Fruit fly (Drosophila melanogaster) whole organism, embryonic: ENCODE results near the gene Sec15.
A peak's percentile ranks its signal among the peaks of the same experiment; 100 is the strongest.

Experiments
- Antp ChIP-seq: fragments of 200-800 bp; sonication (Bioruptor generic); optimal IDR thresholded peaks from 3 replicates; lab custom pipeline; 2016; ENCODE audit warnings: missing biosample characterization, missing genetic modification characterization
- Atf-2 ChIP-seq: fragments of 200-800 bp; sonication (Bioruptor generic); optimal IDR thresholded peaks from 2 replicates; lab custom pipeline; 2016; ENCODE audit warnings: missing biosample characterization, missing genetic modification characterization
- B-H1 ChIP-seq: fragments of 200-800 bp; sonication (Bioruptor generic); IDR thresholded peaks from 3 replicates; pipeline ENCODE4 v1.3.6; 2022; ENCODE audit warnings: missing biosample characterization, missing genetic modification characterization
- Bgb ChIP-seq: fragments of 200-800 bp; sonication (Bioruptor generic); IDR thresholded peaks from 2 replicates; pipeline ENCODE4 v1.3.6; 2022; ENCODE audit warnings: missing biosample characterization, missing genetic modification characterization; ENCODE audit not compliant: partially characterized antibody
- CG10209 ChIP-seq: fragments of 200-800 bp; sonication (Bioruptor generic); optimal IDR thresholded peaks from 3 replicates; lab custom pipeline; 2017; ENCODE audit warnings: missing biosample characterization, mild to moderate bottlenecking, missing genetic modification characterization, missing genetic modification reagents
- CG11085 ChIP-seq: fragments of 200-800 bp; sonication (Bioruptor generic); IDR thresholded peaks from 2 replicates; pipeline ENCODE4 v1.3.6; 2022; ENCODE audit warnings: missing biosample characterization, missing genetic modification characterization
- CG12769 ChIP-seq: fragments of 200-800 bp; sonication (Bioruptor generic); optimal IDR thresholded peaks from 2 replicates; lab custom pipeline; 2019; ENCODE audit warnings: missing biosample characterization, mild to moderate bottlenecking, missing genetic modification characterization, moderate library complexity
- CG15479 ChIP-seq: fragments of 200-800 bp; sonication (Bioruptor generic); optimal IDR thresholded peaks from 3 replicates; lab custom pipeline; 2019; ENCODE audit warnings: missing biosample characterization, mild to moderate bottlenecking, missing genetic modification characterization, moderate library complexity
- CG15601 ChIP-seq: fragments of 200-800 bp; sonication (Bioruptor generic); optimal IDR thresholded peaks from 3 replicates; lab custom pipeline; 2019; ENCODE audit warnings: missing biosample characterization, mild to moderate bottlenecking, missing genetic modification characterization, moderate library complexity
- CG18599 ChIP-seq: fragments of 200-800 bp; sonication (Bioruptor generic); optimal IDR thresholded peaks from 3 replicates; lab custom pipeline; 2017; ENCODE audit warnings: missing biosample characterization, missing genetic modification characterization, mild to moderate bottlenecking, moderate library complexity, missing genetic modification reagents
- CG2678 ChIP-seq: fragments of 200-800 bp; sonication (Bioruptor generic); optimal IDR thresholded peaks from 3 replicates; lab custom pipeline; 2019; ENCODE audit warnings: missing biosample characterization, mild to moderate bottlenecking, missing genetic modification characterization, moderate library complexity
- CG31441 ChIP-seq: fragments of 200-800 bp; sonication (Bioruptor generic); IDR thresholded peaks from 2 replicates; pipeline ENCODE4 v1.3.6; 2022; ENCODE audit warnings: missing biosample characterization, missing genetic modification characterization
- CG34224 ChIP-seq: fragments of 200-800 bp; sonication (Bioruptor generic); IDR thresholded peaks from 3 replicates; pipeline ENCODE4 v1.3.6; 2022; ENCODE audit warnings: missing biosample characterization, missing genetic modification characterization; ENCODE audit not compliant: partially characterized antibody
- CG4820 ChIP-seq: fragments of 200-800 bp; sonication (Bioruptor generic); optimal IDR thresholded peaks from 3 replicates; lab custom pipeline; 2016; ENCODE audit warnings: missing biosample characterization, missing genetic modification characterization
- CG5245 ChIP-seq: fragments of 200-800 bp; sonication (Bioruptor generic); optimal IDR thresholded peaks from 3 replicates; lab custom pipeline; 2016; ENCODE audit warnings: missing biosample characterization, missing genetic modification characterization
- CG6272 ChIP-seq: fragments of 200-800 bp; sonication (Bioruptor generic); IDR thresholded peaks from 2 replicates; pipeline ENCODE4 v1.3.6; 2022; ENCODE audit warnings: missing biosample characterization, missing genetic modification characterization
- CG6765 ChIP-seq: fragments of 200-800 bp; sonication (Bioruptor generic); optimal IDR thresholded peaks from 3 replicates; lab custom pipeline; 2017; ENCODE audit warnings: missing biosample characterization, mild to moderate bottlenecking, missing genetic modification characterization
- CG6791 ChIP-seq: fragments of 200-800 bp; sonication (Bioruptor generic); IDR thresholded peaks from 3 replicates; pipeline ENCODE4 v1.3.6; 2022; ENCODE audit warnings: missing biosample characterization, missing genetic modification characterization; ENCODE audit not compliant: partially characterized antibody
- CG7786 ChIP-seq: fragments of 200-800 bp; sonication (Bioruptor generic); optimal IDR thresholded peaks from 2 replicates; lab custom pipeline; 2016; ENCODE audit warnings: missing biosample characterization, missing genetic modification characterization
- CG8281 ChIP-seq: fragments of 200-800 bp; sonication (Bioruptor generic); optimal IDR thresholded peaks from 2 replicates; lab custom pipeline; 2018; ENCODE audit warnings: missing biosample characterization, mild to moderate bottlenecking, missing genetic modification characterization, moderate library complexity
- CG9727 ChIP-seq: fragments of 200-800 bp; sonication (Bioruptor generic); optimal IDR thresholded peaks from 3 replicates; lab custom pipeline; 2017; ENCODE audit warnings: missing biosample characterization, mild to moderate bottlenecking, missing genetic modification characterization
- Chrac-16 ChIP-seq: fragments of 200-800 bp; sonication (Bioruptor generic); optimal IDR thresholded peaks from 3 replicates; lab custom pipeline; 2016; ENCODE audit warnings: missing biosample characterization, missing genetic modification characterization
- Kr ChIP-seq: fragments of 200-800 bp; sonication (Bioruptor generic); optimal IDR thresholded peaks from 2 replicates; lab custom pipeline; 2017; ENCODE audit warnings: missing biosample characterization, mild to moderate bottlenecking, missing genetic modification characterization
- Lim3 ChIP-seq: fragments of 200-800 bp; sonication (Bioruptor generic); IDR thresholded peaks from 2 replicates; pipeline ENCODE4 v1.3.6; 2022; ENCODE audit warnings: missing biosample characterization, missing genetic modification characterization
- Pdp1 ChIP-seq, 2 experiments: fragments of 200-800 bp; sonication (Bioruptor generic); optimal IDR thresholded peaks; 3 replicates each; lab custom pipeline; 2016; ENCODE audit warnings: missing biosample characterization in 2 of 2, missing genetic modification characterization in 2 of 2, mild to moderate bottlenecking in 1 of 2, moderate library complexity in 1 of 2
- Sin3A ChIP-seq: fragments of >200 bp; optimal IDR thresholded peaks from 2 replicates; lab custom pipeline; 2018
- Ssrp ChIP-seq: fragments of 200-800 bp; sonication (Bioruptor generic); optimal IDR thresholded peaks from 2 replicates; lab custom pipeline; 2018; ENCODE audit warnings: missing biosample characterization, mild to moderate bottlenecking, missing genetic modification characterization, moderate library complexity
- Tbp ChIP-seq: fragments of >200 bp; optimal IDR thresholded peaks from 2 replicates; lab custom pipeline; 2018; ENCODE audit warnings: missing biosample characterization, missing genetic modification characterization
- ab ChIP-seq: fragments of 200-800 bp; sonication (Bioruptor generic); optimal IDR thresholded peaks from 2 replicates; lab custom pipeline; 2016; ENCODE audit warnings: missing biosample characterization, missing genetic modification characterization
- ara ChIP-seq: fragments of 200-800 bp; sonication (Bioruptor generic); IDR thresholded peaks from 2 replicates; pipeline ENCODE4 v1.3.6; 2022; ENCODE audit warnings: missing biosample characterization, missing genetic modification characterization
- caup ChIP-seq: fragments of 200-800 bp; sonication (Bioruptor generic); optimal IDR thresholded peaks from 3 replicates; lab custom pipeline; 2017; ENCODE audit warnings: missing biosample characterization, mild to moderate bottlenecking, missing genetic modification characterization, moderate library complexity; ENCODE audit not compliant: severe bottlenecking
- corto ChIP-seq: fragments of 200-800 bp; sonication (Bioruptor generic); optimal IDR thresholded peaks from 2 replicates; lab custom pipeline; 2016; ENCODE audit warnings: missing biosample characterization, mild to moderate bottlenecking, missing genetic modification characterization, moderate library complexity
- eve ChIP-seq, 2 experiments: fragments of >200 bp; optimal IDR thresholded peaks; 2 replicates each; lab custom pipeline; 2017; ENCODE audit warnings: missing biosample characterization in 2 of 2, missing genetic modification characterization in 2 of 2
- fd64A ChIP-seq: fragments of 200-800 bp; sonication (Bioruptor generic); optimal IDR thresholded peaks from 3 replicates; lab custom pipeline; 2018; ENCODE audit warnings: missing biosample characterization, mild to moderate bottlenecking, missing genetic modification characterization
- grn ChIP-seq: fragments of 200-800 bp; sonication (Bioruptor generic); optimal IDR thresholded peaks from 3 replicates; lab custom pipeline; 2017; ENCODE audit warnings: missing biosample characterization, missing genetic modification characterization
- gro ChIP-seq: fragments of 200-800 bp; sonication (Bioruptor generic); optimal IDR thresholded peaks from 2 replicates; lab custom pipeline; 2016; ENCODE audit warnings: missing biosample characterization, missing genetic modification characterization
- h ChIP-seq: fragments of >200 bp; optimal IDR thresholded peaks from 2 replicates; lab custom pipeline; 2017
- jing ChIP-seq: fragments of 200-800 bp; sonication (Bioruptor generic); optimal IDR thresholded peaks from 2 replicates; lab custom pipeline; 2018; ENCODE audit warnings: missing biosample characterization, mild to moderate bottlenecking, missing genetic modification characterization
- nau ChIP-seq: fragments of 200-800 bp; sonication (Bioruptor generic); optimal IDR thresholded peaks from 3 replicates; lab custom pipeline; 2017; ENCODE audit warnings: missing biosample characterization, mild to moderate bottlenecking, missing genetic modification characterization, missing genetic modification reagents
- oc ChIP-seq: fragments of 200-800 bp; sonication (Bioruptor generic); optimal IDR thresholded peaks from 2 replicates; lab custom pipeline; 2018; ENCODE audit warnings: missing biosample characterization, mild to moderate bottlenecking, missing genetic modification characterization, moderate library complexity
- p53 ChIP-seq: fragments of 200-800 bp; sonication (Bioruptor generic); optimal IDR thresholded peaks from 2 replicates; lab custom pipeline; 2016; ENCODE audit warnings: missing biosample characterization, missing genetic modification characterization
- peb ChIP-seq: fragments of 200-800 bp; sonication (Bioruptor generic); IDR thresholded peaks from 2 replicates; pipeline ENCODE4 v1.3.6; 2022; ENCODE audit warnings: missing biosample characterization, missing genetic modification characterization
- pita ChIP-seq: fragments of 200-800 bp; sonication (Bioruptor generic); optimal IDR thresholded peaks from 2 replicates; lab custom pipeline; 2017; ENCODE audit warnings: missing biosample characterization, mild to moderate bottlenecking, missing genetic modification characterization
- pros ChIP-seq: fragments of 200-800 bp; sonication (Bioruptor generic); optimal IDR thresholded peaks from 3 replicates; lab custom pipeline; 2019; ENCODE audit warnings: missing biosample characterization, mild to moderate bottlenecking, missing genetic modification characterization, moderate library complexity
- psq ChIP-seq: fragments of 200-800 bp; sonication (Bioruptor generic); optimal IDR thresholded peaks from 2 replicates; lab custom pipeline; 2017; ENCODE audit warnings: missing biosample characterization, missing genetic modification characterization
- shn ChIP-seq: fragments of 200-800 bp; sonication (Bioruptor generic); optimal IDR thresholded peaks from 3 replicates; lab custom pipeline; 2016; ENCODE audit warnings: missing biosample characterization, missing genetic modification characterization
- sug ChIP-seq: fragments of 200-800 bp; optimal IDR thresholded peaks from 2 replicates; lab custom pipeline; 2019; ENCODE audit warnings: missing biosample characterization, mild to moderate bottlenecking, missing genetic modification characterization, moderate library complexity
- tgo ChIP-seq: fragments of 200-800 bp; sonication (Bioruptor generic); IDR thresholded peaks from 3 replicates; pipeline ENCODE4 v1.3.6; 2022; ENCODE audit warnings: missing biosample characterization, missing genetic modification characterization
- tll ChIP-seq, 2 experiments: fragments of 200-800 bp in 1 of 2; fragments of >200 bp in 1 of 2; sonication (Bioruptor generic) in 1 of 2; optimal IDR thresholded peaks; 2 replicates each; lab custom pipeline; 2017 to 2019; ENCODE audit warnings: missing biosample characterization in 2 of 2, missing genetic modification characterization in 2 of 2, mild to moderate bottlenecking in 1 of 2, moderate library complexity in 1 of 2
- usp ChIP-seq: fragments of >200 bp; optimal IDR thresholded peaks from 2 replicates; lab custom pipeline; 2017; ENCODE audit warnings: missing biosample characterization, missing genetic modification characterization
- wek ChIP-seq: fragments of 200-800 bp; sonication (Bioruptor generic); optimal IDR thresholded peaks from 3 replicates; lab custom pipeline; 2018; ENCODE audit warnings: missing biosample characterization, mild to moderate bottlenecking, missing genetic modification characterization, moderate library complexity
- z ChIP-seq: fragments of 200-800 bp; sonication (Bioruptor generic); IDR thresholded peaks from 3 replicates; pipeline ENCODE4 v1.3.6; 2022; ENCODE audit warnings: missing biosample characterization, missing genetic modification characterization

The Sec15 gene

dm6 chr3R:21116057-21116456 is 8.3 kb upstream of the Sec15 start, which contains the start of gene ppan (continued):
- TF ChIP-seq Lim3 (GFP tag; lab: Robert Waterston, UW) (no peak), CG6272 (GFP tag; lab: Robert Waterston, UW) (no peak), peb (no peak), Tbp (GFP tag; lab: Kevin White, UChicago) (no peak), CG11085 (no peak), B-H1 (GFP tag; lab: Robert Waterston, UW) (no peak), pita (GFP tag; lab: Kevin White, UChicago) (no peak), CG8281 (tag; lab: Kevin White, UChicago) (no peak), oc (tag; lab: Kevin White, UChicago) (no peak), Pdp1 (GFP tag; optimal IDR thresholded peaks at IDR 0.05; lab: Kevin White, UChicago) (peak in 1 of 2 experiments; percentile 28), z (no peak), fd64A (no peak), CG18599 (GFP tag; lab: Kevin White, UChicago) (no peak), Sin3A (lab: Kevin White, UChicago) (peak; percentile 6), CG10209 (GFP tag; lab: Kevin White, UChicago) (no peak), p53 (no peak), Ssrp (tag; lab: Kevin White, UChicago) (no peak), ara (GFP tag; lab: Robert Waterston, UW) (no peak), h (no peak), usp (no peak), caup (GFP tag; lab: Kevin White, UChicago) (no peak), CG31441 (GFP tag; lab: Robert Waterston, UW) (no peak), pros (no peak), CG6791 (peak; percentile 50; the same call in 1 of the 3 replicates), nau (GFP tag; lab: Kevin White, UChicago) (no peak), CG7786 (GFP tag; lab: Kevin White, UChicago) (no peak), CG15479 (GFP tag; lab: Kevin White, UChicago) (no peak), CG2678 (no peak), Kr (GFP tag; lab: Kevin White, UChicago) (no peak), CG15601 (no peak), CG4820 (GFP tag; lab: Kevin White, UChicago) (no peak), wek (GFP tag; lab: Kevin White, UChicago) (no peak), CG34224 (peak; percentile 25; the same call in 1 of the 3 replicates), CG9727 (GFP tag; lab: Kevin White, UChicago) (no peak), tll (GFP tag; optimal IDR thresholded peaks at IDR 0.05; lab: Kevin White, UChicago) (no peak), CG5245 (GFP tag; lab: Kevin White, UChicago) (no peak), Chrac-16 (GFP tag; lab: Kevin White, UChicago) (no peak), corto (GFP tag; lab: Kevin White, UChicago) (no peak), Atf-2 (GFP tag; lab: Kevin White, UChicago) (no peak), tgo (no peak), eve (GFP tag; optimal IDR thresholded peaks at IDR 0.05; lab: Kevin White, UChicago) (no peak), jing (GFP tag; lab: Kevin White, UChicago) (no peak), CG12769 (tag; lab: Kevin White, UChicago) (no peak), CG6765 (no peak), psq (GFP tag; lab: Kevin White, UChicago) (no peak), gro (GFP tag; lab: Kevin White, UChicago) (no peak), grn (GFP tag; lab: Kevin White, UChicago) (no peak), Bgb (peak; percentile 53), shn (GFP tag; lab: Kevin White, UChicago) (no peak), ab (no peak), sug (tag; lab: Kevin White, UChicago) (no peak), Antp (GFP tag; lab: Kevin White, UChicago) (no peak)
